Fruit fly (Drosophila melanogaster) S2 (cell line): ENCODE measurements around the gene pb.

Experiments
- CG8478 ChIP-seq: fragments of >200 bp; optimal IDR thresholded peaks from 2 replicates; lab custom pipeline; 2018
- CTCF ChIP-seq, 2 experiments: fragments of >200 bp; optimal IDR thresholded peaks; 2 replicates each; lab custom pipeline; 2018

DNA sequence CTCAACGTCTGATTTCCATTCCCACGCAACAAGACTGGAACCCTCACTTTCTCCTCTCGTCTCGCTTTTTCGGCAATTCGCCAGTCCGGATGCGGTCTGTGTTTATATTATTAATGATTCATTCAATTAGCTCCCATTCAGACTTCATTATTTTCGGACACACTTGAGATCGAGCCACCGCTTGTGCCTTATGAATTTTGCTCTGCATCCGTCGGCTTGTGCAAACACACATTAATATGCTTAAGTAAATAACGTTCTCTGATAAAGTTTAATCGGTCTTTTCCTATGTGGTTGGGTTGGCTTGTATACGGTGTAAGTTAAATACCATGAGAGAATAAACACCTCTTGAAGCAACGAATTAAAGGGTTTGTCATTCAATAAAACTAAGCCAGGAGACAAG lies 23.0 kb upstream of the pb start:
- no peak for TF ChIP-seq CG8478
- TF ChIP-seq CTCF (optimal IDR thresholded peaks at IDR 0.05; lab: Kevin White, UChicago): no peak
